Worm (Caenorhabditis elegans) whole organism, early embryonic: ENCODE measurements around the gene fbxa-83.

ENCODE experiments used
- B0310.2 ChIP-seq: sonication (generic microtip); optimal IDR thresholded peaks from 2 replicates; lab custom pipeline; 2016; ENCODE audit warnings: mild to moderate bottlenecking, missing genetic modification characterization, missing compliant biosample characterization
- F13C5.2 ChIP-seq: sonication (generic microtip); optimal IDR thresholded peaks from 2 replicates; lab custom pipeline; 2017; ENCODE audit warnings: mild to moderate bottlenecking, missing genetic modification characterization, inconsistent platforms, missing compliant biosample characterization
- ama-1 ChIP-seq: fragments of 150-350 bp; optimal IDR thresholded peaks from 2 replicates; lab custom pipeline; 2014
- ceh-36 ChIP-seq: sonication (generic microtip); optimal IDR thresholded peaks from 2 replicates; lab custom pipeline; 2016; ENCODE audit warnings: missing genetic modification characterization, inconsistent platforms, missing compliant biosample characterization
- hmbx-1 ChIP-seq: sonication (generic microtip); optimal IDR thresholded peaks from 2 replicates; lab custom pipeline; 2016; ENCODE audit warnings: mild to moderate bottlenecking, missing genetic modification characterization, missing compliant biosample characterization
- hmg-4 ChIP-seq: fragments of 200-800 bp; sonication (Bioruptor generic); optimal IDR thresholded peaks from 2 replicates; lab custom pipeline; 2018; ENCODE audit warnings: mild to moderate bottlenecking, missing genetic modification characterization, missing compliant biosample characterization
- pes-1 ChIP-seq: fragments of 200-800 bp; sonication (Bioruptor generic); IDR thresholded peaks from 2 replicates; pipeline ENCODE4 v1.3.6; 2022; ENCODE audit warnings: missing genetic modification reagents, missing genetic modification characterization, missing compliant biosample characterization
- scrt-1 ChIP-seq: fragments of 200-800 bp; sonication (Bioruptor generic); IDR thresholded peaks from 2 replicates; pipeline ENCODE4 v1.3.6; 2022; ENCODE audit warnings: missing genetic modification characterization, missing compliant biosample characterization
- sea-1 ChIP-seq: fragments of 200-800 bp; sonication (Bioruptor generic); conservative IDR thresholded peaks from 2 replicates; pipeline ENCODE4 v1.3.6; 2022; ENCODE audit warnings: missing genetic modification characterization, missing compliant biosample characterization
- tbx-37 ChIP-seq: fragments of 200-800 bp; sonication (Bioruptor generic); conservative IDR thresholded peaks from 2 replicates; pipeline ENCODE4 v1.3.6; 2022; ENCODE audit warnings: missing genetic modification reagents, missing genetic modification characterization, missing compliant biosample characterization

DNA sequence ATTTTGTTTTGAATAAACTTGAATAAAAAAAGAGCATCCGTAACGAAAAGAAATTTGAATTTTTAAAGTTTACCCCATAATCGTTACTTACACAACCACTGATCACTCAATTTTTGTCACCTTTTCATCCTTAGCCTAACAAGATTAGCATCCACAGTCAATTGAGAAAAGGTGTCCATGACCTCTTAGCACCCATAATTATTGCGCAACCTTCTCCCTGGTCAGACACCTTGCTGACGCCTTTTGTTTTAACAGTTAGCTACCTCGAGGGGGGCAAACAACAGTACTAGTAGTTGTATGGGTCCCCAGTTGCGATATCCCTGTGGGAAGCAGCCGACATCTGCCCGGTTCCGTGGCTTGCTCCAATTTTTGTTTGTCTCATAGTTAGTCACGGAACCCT, 29.1 kb downstream of the fbxa-83 start:
- TF ChIP-seq ama-1 (lab: Kevin White, UChicago) = no peak
- no peak for TF ChIP-seq tbx-37
- no peak for TF ChIP-seq hmg-4 (GFP tag; lab: Kevin White, UChicago)
- TF ChIP-seq B0310.2 = no peak
- no peak for TF ChIP-seq hmbx-1 (tag; lab: Kevin White, UChicago)
- TF ChIP-seq ceh-36 (tag; lab: Kevin White, UChicago) = no peak
- no peak for TF ChIP-seq scrt-1 (GFP tag; lab: Robert Waterston, UW)
- no peak for TF ChIP-seq F13C5.2 (tag; lab: Kevin White, UChicago)
- no peak for TF ChIP-seq sea-1
- TF ChIP-seq pes-1 (GFP tag; lab: Robert Waterston, UW) = no peak
